Fruit fly (Drosophila melanogaster) whole organism, embryonic: ENCODE data around the gene Tis11.

Source experiments
- Abd-B ChIP-seq: fragments of 200-800 bp; sonication (Bioruptor generic); optimal IDR thresholded peaks from 2 replicates; lab custom pipeline; 2018; ENCODE audit warnings: missing biosample characterization, mild to moderate bottlenecking, missing genetic modification characterization, moderate library complexity
- Antp ChIP-seq: fragments of 200-800 bp; sonication (Bioruptor generic); optimal IDR thresholded peaks from 3 replicates; lab custom pipeline; 2016; ENCODE audit warnings: missing biosample characterization, missing genetic modification characterization
- CG10654 ChIP-seq: fragments of 200-800 bp; sonication (Bioruptor generic); optimal IDR thresholded peaks from 2 replicates; lab custom pipeline; 2016; ENCODE audit warnings: missing biosample characterization, missing genetic modification characterization
- CG10959 ChIP-seq: fragments of 200-800 bp; sonication (Bioruptor generic); IDR thresholded peaks from 2 replicates; pipeline ENCODE4 v1.3.6; 2022; ENCODE audit warnings: missing biosample characterization, missing genetic modification characterization
- CG11504 ChIP-seq: fragments of 200-800 bp; sonication (Bioruptor generic); optimal IDR thresholded peaks from 3 replicates; lab custom pipeline; 2019; ENCODE audit warnings: missing biosample characterization, mild to moderate bottlenecking, missing genetic modification characterization, moderate library complexity
- CG12219 ChIP-seq: fragments of 200-800 bp; sonication (Bioruptor generic); optimal IDR thresholded peaks from 3 replicates; lab custom pipeline; 2018; ENCODE audit warnings: missing biosample characterization, mild to moderate bottlenecking, missing genetic modification characterization
- CG13123 ChIP-seq: fragments of 200-800 bp; sonication (Bioruptor generic); optimal IDR thresholded peaks from 2 replicates; lab custom pipeline; 2016; ENCODE audit warnings: missing biosample characterization, missing genetic modification characterization
- CG13775 ChIP-seq: fragments of 200-800 bp; sonication (Bioruptor generic); optimal IDR thresholded peaks from 3 replicates; lab custom pipeline; 2017; ENCODE audit warnings: missing biosample characterization, mild to moderate bottlenecking, missing genetic modification characterization
- CG14667 ChIP-seq: fragments of 200-800 bp; sonication (Bioruptor generic); IDR thresholded peaks from 2 replicates; pipeline ENCODE4 v1.3.6; 2022; ENCODE audit warnings: missing biosample characterization, missing genetic modification characterization
- CG15479 ChIP-seq: fragments of 200-800 bp; sonication (Bioruptor generic); optimal IDR thresholded peaks from 3 replicates; lab custom pipeline; 2019; ENCODE audit warnings: missing biosample characterization, mild to moderate bottlenecking, missing genetic modification characterization, moderate library complexity
- CG18619 ChIP-seq: fragments of 200-800 bp; sonication (Bioruptor generic); optimal IDR thresholded peaks from 3 replicates; lab custom pipeline; 2017; ENCODE audit warnings: missing biosample characterization, mild to moderate bottlenecking, missing genetic modification characterization
- CG42726 ChIP-seq: fragments of 200-800 bp; sonication (Bioruptor generic); IDR thresholded peaks from 2 replicates; pipeline ENCODE4 v1.3.6; 2022; ENCODE audit warnings: missing biosample characterization, missing genetic modification characterization; ENCODE audit not compliant: partially characterized antibody
- CG4820 ChIP-seq: fragments of 200-800 bp; sonication (Bioruptor generic); optimal IDR thresholded peaks from 3 replicates; lab custom pipeline; 2016; ENCODE audit warnings: missing biosample characterization, missing genetic modification characterization
- CG5180 ChIP-seq: fragments of 200-800 bp; sonication (Bioruptor generic); optimal IDR thresholded peaks from 3 replicates; lab custom pipeline; 2017; ENCODE audit warnings: missing biosample characterization, missing genetic modification characterization, mild to moderate bottlenecking, moderate library complexity, missing genetic modification reagents
- CG7556 ChIP-seq: fragments of 200-800 bp; sonication (Bioruptor generic); optimal IDR thresholded peaks from 2 replicates; lab custom pipeline; 2017; ENCODE audit warnings: missing biosample characterization, mild to moderate bottlenecking, missing genetic modification characterization
- CG7987 ChIP-seq: fragments of 200-800 bp; sonication (Bioruptor generic); optimal IDR thresholded peaks from 2 replicates; lab custom pipeline; 2018; ENCODE audit warnings: missing biosample characterization, mild to moderate bottlenecking, missing genetic modification characterization, moderate library complexity
- CG8944 ChIP-seq: fragments of 200-800 bp; sonication (Bioruptor generic); optimal IDR thresholded peaks from 3 replicates; lab custom pipeline; 2016; ENCODE audit warnings: missing biosample characterization, missing genetic modification characterization
- D ChIP-seq, 2 experiments: fragments of 200-800 bp in 1 of 2; fragments of >200 bp in 1 of 2; sonication (Bioruptor generic) in 1 of 2; optimal IDR thresholded peaks; 2 replicates in 1 of 2; 3 replicates in 1 of 2; lab custom pipeline; 2017; ENCODE audit warnings: mild to moderate bottlenecking in 1 of 2, missing biosample characterization in 1 of 2, missing genetic modification characterization in 1 of 2, missing genetic modification reagents in 1 of 2
- Eip74EF ChIP-seq, 2 experiments: fragments of 200-800 bp in 1 of 2; fragments of >200 bp in 1 of 2; sonication (Bioruptor generic) in 1 of 2; optimal IDR thresholded peaks; 2 replicates each; lab custom pipeline; 2017 to 2019; ENCODE audit warnings: missing biosample characterization in 2 of 2, missing genetic modification characterization in 2 of 2, mild to moderate bottlenecking in 1 of 2, moderate library complexity in 1 of 2
- Ets97D ChIP-seq: fragments of 200-800 bp; sonication (Bioruptor generic); optimal IDR thresholded peaks from 3 replicates; lab custom pipeline; 2016; ENCODE audit warnings: missing biosample characterization, missing genetic modification characterization
- Fer1 ChIP-seq: fragments of 200-800 bp; sonication (Bioruptor generic); optimal IDR thresholded peaks from 2 replicates; lab custom pipeline; 2017; ENCODE audit warnings: missing biosample characterization, mild to moderate bottlenecking, missing genetic modification characterization
- Fer2 ChIP-seq: fragments of 200-800 bp; sonication (Bioruptor generic); optimal IDR thresholded peaks from 2 replicates; lab custom pipeline; 2018; ENCODE audit warnings: missing biosample characterization, mild to moderate bottlenecking, missing genetic modification characterization, moderate library complexity
- Mad ChIP-seq: fragments of 200-800 bp; sonication (Bioruptor generic); optimal IDR thresholded peaks from 2 replicates; lab custom pipeline; 2016; ENCODE audit warnings: missing biosample characterization, missing genetic modification characterization
- NFAT ChIP-seq: fragments of 200-800 bp; sonication (Bioruptor generic); IDR thresholded peaks from 2 replicates; pipeline ENCODE4 v1.3.6; 2022; ENCODE audit warnings: missing biosample characterization, missing genetic modification characterization
- NK7.1 ChIP-seq: fragments of 200-800 bp; sonication (Bioruptor generic); optimal IDR thresholded peaks from 3 replicates; lab custom pipeline; 2016; ENCODE audit warnings: missing biosample characterization, missing genetic modification characterization
- Ptx1 ChIP-seq: fragments of 200-800 bp; sonication (Bioruptor generic); IDR thresholded peaks from 2 replicates; pipeline ENCODE4 v1.3.6; 2022; ENCODE audit warnings: missing biosample characterization, missing genetic modification characterization
- Side ChIP-seq: fragments of 200-800 bp; sonication (Bioruptor generic); optimal IDR thresholded peaks from 2 replicates; lab custom pipeline; 2016; ENCODE audit warnings: missing biosample characterization, missing genetic modification characterization
- Vsx1 ChIP-seq: fragments of 200-800 bp; sonication (Bioruptor generic); optimal IDR thresholded peaks from 2 replicates; lab custom pipeline; 2017; ENCODE audit warnings: missing biosample characterization, mild to moderate bottlenecking, missing genetic modification characterization, missing genetic modification reagents
- bcd ChIP-seq: fragments of 200-800 bp; sonication (Bioruptor generic); optimal IDR thresholded peaks from 2 replicates; lab custom pipeline; 2017; ENCODE audit warnings: missing biosample characterization, mild to moderate bottlenecking, missing genetic modification characterization
- caup ChIP-seq: fragments of 200-800 bp; sonication (Bioruptor generic); optimal IDR thresholded peaks from 3 replicates; lab custom pipeline; 2017; ENCODE audit warnings: missing biosample characterization, mild to moderate bottlenecking, missing genetic modification characterization, moderate library complexity; ENCODE audit not compliant: severe bottlenecking
- crc ChIP-seq: fragments of 200-800 bp; sonication (Bioruptor generic); optimal IDR thresholded peaks from 2 replicates; lab custom pipeline; 2016; ENCODE audit warnings: missing biosample characterization, missing genetic modification characterization
- da ChIP-seq: fragments of 200-800 bp; sonication (Bioruptor generic); optimal IDR thresholded peaks from 2 replicates; lab custom pipeline; 2016; ENCODE audit warnings: missing biosample characterization, missing genetic modification characterization
- danr ChIP-seq: fragments of 200-800 bp; sonication (Bioruptor generic); IDR thresholded peaks from 2 replicates; pipeline ENCODE4 v1.3.6; 2022; ENCODE audit warnings: missing biosample characterization, missing genetic modification characterization
- eve ChIP-seq, 2 experiments: fragments of >200 bp; optimal IDR thresholded peaks; 2 replicates each; lab custom pipeline; 2017; ENCODE audit warnings: missing biosample characterization in 2 of 2, missing genetic modification characterization in 2 of 2
- fd64A ChIP-seq: fragments of 200-800 bp; sonication (Bioruptor generic); optimal IDR thresholded peaks from 3 replicates; lab custom pipeline; 2018; ENCODE audit warnings: missing biosample characterization, mild to moderate bottlenecking, missing genetic modification characterization
- gro ChIP-seq: fragments of 200-800 bp; sonication (Bioruptor generic); optimal IDR thresholded peaks from 2 replicates; lab custom pipeline; 2016; ENCODE audit warnings: missing biosample characterization, missing genetic modification characterization
- gt ChIP-seq: fragments of 200-800 bp; sonication (Bioruptor generic); IDR thresholded peaks from 2 replicates; pipeline ENCODE4 v1.3.6; 2022; ENCODE audit warnings: missing biosample characterization, missing genetic modification characterization
- h ChIP-seq: fragments of >200 bp; optimal IDR thresholded peaks from 2 replicates; lab custom pipeline; 2017
- hkb ChIP-seq, 2 experiments: fragments of 200-800 bp in 1 of 2; fragments of >200 bp in 1 of 2; sonication (Bioruptor generic) in 1 of 2; IDR thresholded peaks in 1 of 2; optimal IDR thresholded peaks in 1 of 2; 2 replicates each; pipeline versions ENCODE4 v1.3.6 to Lab custom; 2017 to 2022; ENCODE audit warnings: missing biosample characterization in 1 of 2, missing genetic modification characterization in 1 of 2
- insv ChIP-seq, 2 experiments: fragments of 200-800 bp; sonication (Bioruptor generic); optimal IDR thresholded peaks; 3 replicates each; lab custom pipeline; 2016 to 2018; ENCODE audit warnings: missing biosample characterization in 2 of 2, missing genetic modification characterization in 2 of 2
- kay ChIP-seq: fragments of 200-800 bp; sonication (Bioruptor generic); optimal IDR thresholded peaks from 2 replicates; lab custom pipeline; 2016; ENCODE audit warnings: missing biosample characterization, missing genetic modification characterization
- lilli ChIP-seq: fragments of 200-800 bp; sonication (Bioruptor generic); optimal IDR thresholded peaks from 3 replicates; lab custom pipeline; 2016; ENCODE audit warnings: missing biosample characterization, missing genetic modification characterization
- odd ChIP-seq: fragments of 200-800 bp; sonication (Bioruptor generic); optimal IDR thresholded peaks from 2 replicates; lab custom pipeline; 2017; ENCODE audit warnings: missing biosample characterization, mild to moderate bottlenecking, missing genetic modification characterization
- pan ChIP-seq, 4 experiments: fragments of >200 bp in 3 of 4; fragments of 200-800 bp in 1 of 4; sonication (Bioruptor generic) in 1 of 4; optimal IDR thresholded peaks in 3 of 4; IDR thresholded peaks in 1 of 4; 2 replicates each; pipeline versions ENCODE4 v1.3.6 to Lab custom; 2017 to 2022; ENCODE audit warnings: missing biosample characterization in 2 of 4, missing genetic modification characterization in 2 of 4, mixed read lengths in 1 of 4
- shn ChIP-seq: fragments of 200-800 bp; sonication (Bioruptor generic); optimal IDR thresholded peaks from 3 replicates; lab custom pipeline; 2016; ENCODE audit warnings: missing biosample characterization, missing genetic modification characterization
- tin ChIP-seq: fragments of 200-800 bp; sonication (Bioruptor generic); optimal IDR thresholded peaks from 3 replicates; lab custom pipeline; 2016; ENCODE audit warnings: missing biosample characterization, missing genetic modification characterization
- usp ChIP-seq: fragments of >200 bp; optimal IDR thresholded peaks from 2 replicates; lab custom pipeline; 2017; ENCODE audit warnings: missing biosample characterization, missing genetic modification characterization
- zfh1 ChIP-seq: fragments of 200-800 bp; sonication (Bioruptor generic); IDR thresholded peaks from 3 replicates; pipeline ENCODE4 v1.3.6; 2022; ENCODE audit warnings: missing biosample characterization, missing genetic modification characterization

The Tis11 gene

DNA sequence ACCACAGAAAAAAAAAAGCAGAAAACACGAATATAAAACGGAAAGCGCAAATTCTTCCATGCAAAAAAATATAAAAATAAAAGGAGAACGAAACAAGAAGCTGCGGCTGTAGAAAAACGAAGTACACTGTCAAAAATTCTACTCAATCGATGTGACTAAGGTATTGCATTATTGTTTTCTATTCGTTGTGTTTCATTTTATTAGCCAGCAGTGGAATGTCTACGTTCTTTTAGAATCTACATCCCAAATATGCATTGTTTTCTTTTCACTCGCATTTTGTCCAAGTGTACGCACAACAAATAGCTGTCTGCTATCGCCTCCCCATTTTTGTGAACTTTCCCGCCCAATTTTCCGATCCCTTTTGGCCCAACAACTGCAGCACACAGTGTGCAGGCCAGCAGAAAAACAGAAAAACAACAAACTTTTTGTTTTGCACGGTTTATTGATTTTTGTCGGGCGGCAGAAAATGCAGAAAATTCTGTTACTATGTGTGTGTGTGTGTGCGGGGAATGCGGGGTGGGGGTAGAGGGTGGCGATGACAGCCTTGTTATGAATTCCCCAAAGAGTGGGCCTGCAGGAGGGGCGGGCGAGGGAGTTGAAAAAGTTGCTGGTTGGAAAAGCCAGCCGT lies 60.1 kb downstream of the Tis11 start (continued):
- TF ChIP-seq danr (GFP tag; lab: Robert Waterston, UW) (no peak), caup (GFP tag; lab: Kevin White, UChicago) (peak; percentile 72), gt (GFP tag; lab: Robert Waterston, UW) (no peak), Eip74EF (GFP tag; optimal IDR thresholded peaks at IDR 0.05; lab: Kevin White, UChicago) (peak in 1 of 2 experiments; percentile 56), Vsx1 (GFP tag; lab: Kevin White, UChicago) (peak; percentile 40), Mad (no peak), CG12219 (GFP tag; lab: Kevin White, UChicago) (peak; percentile 62), usp (no peak), CG42726 (no peak), bcd (GFP tag; lab: Kevin White, UChicago) (peak; percentile 67), Ptx1 (GFP tag; lab: Robert Waterston, UW) (peak; percentile 80), CG13123 (GFP tag; lab: Kevin White, UChicago) (peak; percentile 62), CG10959 (GFP tag; lab: Robert Waterston, UW) (0 out of 2 replicates have a peak, but pooled peaks have one; percentile 44), odd (GFP tag; lab: Kevin White, UChicago) (peak; percentile 8), Side (GFP tag; lab: Kevin White, UChicago) (peak; percentile 65), CG8944 (GFP tag; lab: Kevin White, UChicago) (peak; percentile 69), lilli (GFP tag; lab: Kevin White, UChicago) (peak; percentile 66), Fer2 (tag; lab: Kevin White, UChicago) (no peak), kay (GFP tag; lab: Kevin White, UChicago) (no peak), fd64A (GFP tag; lab: Kevin White, UChicago) (no peak), gro (GFP tag; lab: Kevin White, UChicago) (peak; percentile 20), crc (no peak), Abd-B (GFP tag; lab: Kevin White, UChicago) (peak; percentile 62), CG7987 (GFP tag; lab: Kevin White, UChicago) (no peak), Ets97D (GFP tag; lab: Kevin White, UChicago) (no peak), CG5180 (GFP tag; lab: Kevin White, UChicago) (no peak), CG10654 (peak; percentile 68), tin (peak; percentile 77), shn (peak; percentile 63), Fer1 (peak; percentile 73), NK7.1 (GFP tag; lab: Kevin White, UChicago) (peak; percentile 40), insv (GFP tag; optimal IDR thresholded peaks at IDR 0.05; lab: Kevin White, UChicago) (no peak), pan (optimal IDR thresholded peaks at IDR 0.05; lab: Kevin White, UChicago) (no peak), pan (GFP tag; optimal IDR thresholded peaks at IDR 0.05 in 1 of 2, IDR thresholded peaks at IDR 0.05 in 1 of 2) (peak in 1 of 2 experiments; percentile 62), CG14667 (GFP tag; lab: Robert Waterston, UW) (peak; percentile 39; the same call in 1 of the 2 replicates), D (optimal IDR thresholded peaks at IDR 0.05; lab: Kevin White, UChicago) (no peak), D (GFP tag; optimal IDR thresholded peaks at IDR 0.05; lab: Kevin White, UChicago) (peak; percentile 72), CG18619 (GFP tag; lab: Kevin White, UChicago) (peak; percentile 72), hkb (optimal IDR thresholded peaks at IDR 0.05; lab: Kevin White, UChicago) (no peak), hkb (GFP tag; IDR thresholded peaks at IDR 0.05; lab: Robert Waterston, UW) (peak; percentile 59), CG15479 (GFP tag; lab: Kevin White, UChicago) (no peak), eve (GFP tag; optimal IDR thresholded peaks at IDR 0.05; lab: Kevin White, UChicago) (no peak), CG4820 (GFP tag; lab: Kevin White, UChicago) (peak; percentile 75), Antp (peak; percentile 82), CG11504 (tag; lab: Kevin White, UChicago) (peak; percentile 80), NFAT (no peak), CG7556 (GFP tag; lab: Kevin White, UChicago) (peak; percentile 73), h (lab: Kevin White, UChicago) (no peak), CG13775 (GFP tag; lab: Kevin White, UChicago) (peak; percentile 60), zfh1 (peak; percentile 69), da (GFP tag; lab: Kevin White, UChicago) (peak; percentile 35)
